Fruit fly (Drosophila melanogaster) whole organism, embryonic: Measurements from ENCODE around the gene wg.
A peak's percentile ranks its signal among the peaks of the same experiment; 100 is the strongest.

Experiments used
- Adf1 ChIP-seq: fragments of 200-800 bp; sonication (Bioruptor generic); IDR thresholded peaks from 2 replicates; pipeline ENCODE4 v1.3.6; 2022; ENCODE audit warnings: missing biosample characterization, missing genetic modification characterization
- Aef1 ChIP-seq: fragments of 200-800 bp; sonication (Bioruptor generic); IDR thresholded peaks from 3 replicates; pipeline ENCODE4 v1.3.6; 2022; ENCODE audit warnings: missing biosample characterization, missing genetic modification characterization
- B-H1 ChIP-seq: fragments of 200-800 bp; sonication (Bioruptor generic); IDR thresholded peaks from 3 replicates; pipeline ENCODE4 v1.3.6; 2022; ENCODE audit warnings: missing biosample characterization, missing genetic modification characterization
- BEAF-32 ChIP-seq: fragments of 200-800 bp; sonication (Bioruptor generic); optimal IDR thresholded peaks from 3 replicates; lab custom pipeline; 2017; ENCODE audit warnings: missing biosample characterization, missing genetic modification characterization, mild to moderate bottlenecking, moderate library complexity, missing genetic modification reagents
- Blimp-1 ChIP-seq: fragments of 200-800 bp; sonication (Bioruptor generic); optimal IDR thresholded peaks from 3 replicates; lab custom pipeline; 2018; ENCODE audit warnings: missing biosample characterization, missing genetic modification characterization, mild to moderate bottlenecking, moderate library complexity, missing genetic modification reagents
- CG10462 ChIP-seq: fragments of 200-800 bp; sonication (Bioruptor generic); optimal IDR thresholded peaks from 2 replicates; lab custom pipeline; 2016; ENCODE audit warnings: missing biosample characterization, missing genetic modification characterization
- CG10565 ChIP-seq: fragments of 200-800 bp; sonication (Bioruptor generic); optimal IDR thresholded peaks from 3 replicates; lab custom pipeline; 2016; ENCODE audit warnings: missing biosample characterization, mild to moderate bottlenecking, missing genetic modification characterization
- CG11247 ChIP-seq: fragments of 200-800 bp; sonication (Bioruptor generic); IDR thresholded peaks from 2 replicates; pipeline ENCODE4 v1.3.6; 2022; ENCODE audit warnings: missing biosample characterization, missing genetic modification characterization
- CG11398 ChIP-seq: fragments of 200-800 bp; sonication (Bioruptor generic); optimal IDR thresholded peaks from 2 replicates; lab custom pipeline; 2016; ENCODE audit warnings: missing biosample characterization, missing genetic modification characterization
- CG12155 ChIP-seq: fragments of 200-800 bp; sonication (Bioruptor generic); optimal IDR thresholded peaks from 3 replicates; lab custom pipeline; 2016; ENCODE audit warnings: missing biosample characterization, missing genetic modification characterization
- CG13287 ChIP-seq: fragments of 200-800 bp; sonication (Bioruptor generic); IDR thresholded peaks from 2 replicates; pipeline ENCODE4 v1.3.6; 2022; ENCODE audit warnings: missing biosample characterization, missing genetic modification characterization; ENCODE audit not compliant: partially characterized antibody
- CG13775 ChIP-seq: fragments of 200-800 bp; sonication (Bioruptor generic); optimal IDR thresholded peaks from 3 replicates; lab custom pipeline; 2017; ENCODE audit warnings: missing biosample characterization, mild to moderate bottlenecking, missing genetic modification characterization
- CG14860 ChIP-seq: fragments of 200-800 bp; sonication (Bioruptor generic); IDR thresholded peaks from 3 replicates; pipeline ENCODE4 v1.3.6; 2022; ENCODE audit warnings: missing biosample characterization, missing genetic modification characterization; ENCODE audit not compliant: partially characterized antibody
- CG1529 ChIP-seq: fragments of 200-800 bp; sonication (Bioruptor generic); optimal IDR thresholded peaks from 3 replicates; lab custom pipeline; 2018; ENCODE audit warnings: missing biosample characterization, missing genetic modification characterization
- CG16779 ChIP-seq: fragments of 200-800 bp; sonication (Bioruptor generic); IDR thresholded peaks from 2 replicates; pipeline ENCODE4 v1.3.6; 2022; ENCODE audit warnings: missing biosample characterization, missing genetic modification characterization
- CG18599 ChIP-seq: fragments of 200-800 bp; sonication (Bioruptor generic); optimal IDR thresholded peaks from 3 replicates; lab custom pipeline; 2017; ENCODE audit warnings: missing biosample characterization, missing genetic modification characterization, mild to moderate bottlenecking, moderate library complexity, missing genetic modification reagents
- CG3726 ChIP-seq: fragments of 200-800 bp; sonication (Bioruptor generic); IDR thresholded peaks from 3 replicates; pipeline ENCODE4, ENCODE4 v1.3.6; 2022; ENCODE audit warnings: missing biosample characterization, missing genetic modification characterization
- CG3995 ChIP-seq: fragments of 200-800 bp; sonication (Bioruptor generic); optimal IDR thresholded peaks from 3 replicates; lab custom pipeline; 2016; ENCODE audit warnings: missing biosample characterization, missing genetic modification characterization
- CG4707 ChIP-seq: fragments of 200-800 bp; sonication (Bioruptor generic); optimal IDR thresholded peaks from 2 replicates; lab custom pipeline; 2018; ENCODE audit warnings: missing biosample characterization, mild to moderate bottlenecking, missing genetic modification characterization, moderate library complexity
- CG6175 ChIP-seq: fragments of 200-800 bp; sonication (Bioruptor generic); IDR thresholded peaks from 3 replicates; pipeline ENCODE4 v1.3.6; 2022; ENCODE audit warnings: missing biosample characterization, missing genetic modification characterization
- CG6765 ChIP-seq: fragments of 200-800 bp; sonication (Bioruptor generic); optimal IDR thresholded peaks from 3 replicates; lab custom pipeline; 2017; ENCODE audit warnings: missing biosample characterization, mild to moderate bottlenecking, missing genetic modification characterization
- CG7556 ChIP-seq: fragments of 200-800 bp; sonication (Bioruptor generic); optimal IDR thresholded peaks from 2 replicates; lab custom pipeline; 2017; ENCODE audit warnings: missing biosample characterization, mild to moderate bottlenecking, missing genetic modification characterization
- CG7987 ChIP-seq: fragments of 200-800 bp; sonication (Bioruptor generic); optimal IDR thresholded peaks from 2 replicates; lab custom pipeline; 2018; ENCODE audit warnings: missing biosample characterization, mild to moderate bottlenecking, missing genetic modification characterization, moderate library complexity
- CG8924 ChIP-seq: fragments of 200-800 bp; optimal IDR thresholded peaks from 3 replicates; lab custom pipeline; 2019; ENCODE audit warnings: missing biosample characterization, mild to moderate bottlenecking, missing genetic modification characterization, moderate library complexity
- CG9609 ChIP-seq: fragments of 200-800 bp; sonication (Bioruptor generic); optimal IDR thresholded peaks from 3 replicates; lab custom pipeline; 2016; ENCODE audit warnings: missing biosample characterization, missing genetic modification characterization
- CG9876 ChIP-seq: fragments of 200-800 bp; sonication (Bioruptor generic); optimal IDR thresholded peaks from 2 replicates; lab custom pipeline; 2016; ENCODE audit warnings: missing biosample characterization, missing genetic modification characterization
- CHES-1-like ChIP-seq: fragments of 200-800 bp; sonication (Bioruptor generic); optimal IDR thresholded peaks from 2 replicates; lab custom pipeline; 2016; ENCODE audit warnings: missing biosample characterization, missing genetic modification characterization
- Fer1 ChIP-seq: fragments of 200-800 bp; sonication (Bioruptor generic); optimal IDR thresholded peaks from 2 replicates; lab custom pipeline; 2017; ENCODE audit warnings: missing biosample characterization, mild to moderate bottlenecking, missing genetic modification characterization
- HmgZ ChIP-seq: fragments of 200-800 bp; sonication (Bioruptor generic); optimal IDR thresholded peaks from 2 replicates; lab custom pipeline; 2018; ENCODE audit warnings: missing biosample characterization, mild to moderate bottlenecking, missing genetic modification characterization
- MESR4 ChIP-seq: fragments of 200-800 bp; sonication (Bioruptor generic); optimal IDR thresholded peaks from 2 replicates; lab custom pipeline; 2018; ENCODE audit warnings: missing biosample characterization, mild to moderate bottlenecking, missing genetic modification characterization, moderate library complexity
- NK7.1 ChIP-seq: fragments of 200-800 bp; sonication (Bioruptor generic); optimal IDR thresholded peaks from 3 replicates; lab custom pipeline; 2016; ENCODE audit warnings: missing biosample characterization, missing genetic modification characterization
- Nf-YC ChIP-seq: fragments of 200-800 bp; optimal IDR thresholded peaks from 3 replicates; lab custom pipeline; 2019; ENCODE audit warnings: missing biosample characterization, mild to moderate bottlenecking, missing genetic modification characterization, moderate library complexity
- Opbp ChIP-seq: fragments of 200-800 bp; sonication (Bioruptor generic); IDR thresholded peaks from 3 replicates; pipeline ENCODE4 v1.3.6; 2022; ENCODE audit warnings: missing biosample characterization, missing genetic modification characterization; ENCODE audit not compliant: partially characterized antibody
- Pdp1 ChIP-seq, 2 experiments: fragments of 200-800 bp; sonication (Bioruptor generic); optimal IDR thresholded peaks; 3 replicates each; lab custom pipeline; 2016; ENCODE audit warnings: missing biosample characterization in 2 of 2, missing genetic modification characterization in 2 of 2, mild to moderate bottlenecking in 1 of 2, moderate library complexity in 1 of 2
- amos ChIP-seq: fragments of 200-800 bp; sonication (Bioruptor generic); IDR thresholded peaks from 2 replicates; pipeline ENCODE4 v1.3.6; 2022; ENCODE audit warnings: missing biosample characterization, missing genetic modification characterization; ENCODE audit not compliant: partially characterized antibody
- ash1 ChIP-seq: fragments of 200-800 bp; sonication (Bioruptor generic); optimal IDR thresholded peaks from 2 replicates; lab custom pipeline; 2018; ENCODE audit warnings: missing biosample characterization, mild to moderate bottlenecking, missing genetic modification characterization
- bowl ChIP-seq: fragments of 200-800 bp; sonication (Bioruptor generic); IDR thresholded peaks from 2 replicates; pipeline ENCODE4 v1.3.6; 2022; ENCODE audit warnings: missing biosample characterization, missing genetic modification characterization
- danr ChIP-seq: fragments of 200-800 bp; sonication (Bioruptor generic); IDR thresholded peaks from 2 replicates; pipeline ENCODE4 v1.3.6; 2022; ENCODE audit warnings: missing biosample characterization, missing genetic modification characterization
- ems ChIP-seq: fragments of 200-800 bp; sonication (Bioruptor generic); optimal IDR thresholded peaks from 3 replicates; lab custom pipeline; 2016; ENCODE audit warnings: missing biosample characterization, missing genetic modification characterization
- esg ChIP-seq: fragments of 200-800 bp; sonication (Bioruptor generic); conservative IDR thresholded peaks from 2 replicates; pipeline ENCODE4 v1.3.6; 2022; ENCODE audit warnings: missing biosample characterization, missing genetic modification characterization
- ewg ChIP-seq: fragments of 200-800 bp; sonication (Bioruptor generic); optimal IDR thresholded peaks from 3 replicates; lab custom pipeline; 2017; ENCODE audit warnings: mild to moderate bottlenecking, missing biosample characterization, missing genetic modification reagents, missing genetic modification characterization
- fd96Cb ChIP-seq: fragments of 200-800 bp; sonication (Bioruptor generic); optimal IDR thresholded peaks from 2 replicates; lab custom pipeline; 2018; ENCODE audit warnings: missing biosample characterization, mild to moderate bottlenecking, missing genetic modification characterization, moderate library complexity
- ind ChIP-seq: fragments of 200-800 bp; sonication (Bioruptor generic); optimal IDR thresholded peaks from 3 replicates; lab custom pipeline; 2016; ENCODE audit warnings: missing biosample characterization, missing genetic modification characterization
- klu ChIP-seq: fragments of 200-800 bp; sonication (Bioruptor generic); IDR thresholded peaks from 2 replicates; pipeline ENCODE4 v1.3.6; 2022; ENCODE audit warnings: missing biosample characterization, missing genetic modification characterization
- lov ChIP-seq, 2 experiments: fragments of 200-800 bp in 1 of 2; fragments of >200 bp in 1 of 2; sonication (Bioruptor generic) in 1 of 2; IDR thresholded peaks in 1 of 2; optimal IDR thresholded peaks in 1 of 2; 2 replicates in 1 of 2; 3 replicates in 1 of 2; pipeline versions ENCODE4 v1.3.6 to Lab custom; 2017 to 2022; ENCODE audit warnings: missing biosample characterization in 1 of 2, missing genetic modification characterization in 1 of 2
- oc ChIP-seq: fragments of 200-800 bp; sonication (Bioruptor generic); optimal IDR thresholded peaks from 2 replicates; lab custom pipeline; 2018; ENCODE audit warnings: missing biosample characterization, mild to moderate bottlenecking, missing genetic modification characterization, moderate library complexity
- otp ChIP-seq: fragments of 200-800 bp; sonication (Bioruptor generic); IDR thresholded peaks from 3 replicates; pipeline ENCODE4, ENCODE4 v1.3.6; 2022; ENCODE audit warnings: missing biosample characterization, missing genetic modification characterization
- pho ChIP-seq: fragments of 200-800 bp; sonication (Bioruptor generic); optimal IDR thresholded peaks from 2 replicates; lab custom pipeline; 2016; ENCODE audit warnings: missing biosample characterization, missing genetic modification characterization
- pros ChIP-seq: fragments of 200-800 bp; sonication (Bioruptor generic); optimal IDR thresholded peaks from 3 replicates; lab custom pipeline; 2019; ENCODE audit warnings: missing biosample characterization, mild to moderate bottlenecking, missing genetic modification characterization, moderate library complexity
- vnd ChIP-seq: fragments of 200-800 bp; sonication (Bioruptor generic); IDR thresholded peaks from 3 replicates; pipeline ENCODE4 v1.3.6; 2022; ENCODE audit warnings: missing biosample characterization, missing genetic modification characterization; ENCODE audit not compliant: partially characterized antibody

Gene wg

DNA sequence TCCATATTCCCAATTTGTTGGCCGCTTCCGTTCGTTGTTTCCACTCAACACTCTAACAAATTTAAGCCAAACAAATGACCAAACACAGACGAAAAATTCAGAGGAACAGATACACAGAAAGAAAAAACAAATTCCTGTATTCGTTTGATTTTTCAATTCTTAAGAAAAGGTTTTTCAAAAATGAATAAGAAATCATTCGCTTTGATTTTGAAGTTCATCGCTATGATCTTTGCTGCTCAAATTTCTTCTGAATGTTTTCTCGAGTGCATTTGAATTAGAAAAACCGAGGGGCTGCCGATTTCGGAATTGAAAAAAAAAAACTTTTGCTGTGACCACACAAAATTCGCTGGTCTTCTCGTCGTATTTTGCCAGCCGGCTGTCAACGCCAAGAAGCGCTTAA lies 41.0 kb upstream of the wg start (continued):
- TF ChIP-seq HmgZ = no peak
- no peak for TF ChIP-seq CG6175 (GFP tag; lab: Robert Waterston, UW)
- TF ChIP-seq Nf-YC (tag; lab: Kevin White, UChicago) = no peak
- TF ChIP-seq NK7.1 (GFP tag; lab: Kevin White, UChicago) = no peak
- no peak for TF ChIP-seq oc (tag; lab: Kevin White, UChicago)
- TF ChIP-seq ind (GFP tag; lab: Kevin White, UChicago) = peak; percentile 11
- no peak for TF ChIP-seq danr (GFP tag; lab: Robert Waterston, UW)
- no peak for TF ChIP-seq CG16779 (GFP tag; lab: Robert Waterston, UW)
- TF ChIP-seq CHES-1-like = no peak
- no peak for TF ChIP-seq CG10565
- no peak for TF ChIP-seq CG14860 (GFP tag; lab: Robert Waterston, UW)
- no peak for TF ChIP-seq CG6765 (GFP tag; lab: Kevin White, UChicago)
- TF ChIP-seq CG13775 (GFP tag; lab: Kevin White, UChicago) = no peak
- TF ChIP-seq pho (GFP tag; lab: Kevin White, UChicago) = no peak
- TF ChIP-seq CG13287 (GFP tag; lab: Robert Waterston, UW) = no peak
- no peak for TF ChIP-seq vnd (GFP tag; lab: Robert Waterston, UW)
- TF ChIP-seq amos (GFP tag; lab: Robert Waterston, UW) = no peak
- TF ChIP-seq CG11247 (GFP tag; lab: Robert Waterston, UW) = no peak
- peak; percentile 17 for TF ChIP-seq CG7556
- no peak for TF ChIP-seq CG18599
- TF ChIP-seq CG11398 = no peak
- no peak for TF ChIP-seq CG9876 (GFP tag; lab: Kevin White, UChicago)
- peak; percentile 42 for TF ChIP-seq fd96Cb
- TF ChIP-seq CG10462 (GFP tag; lab: Kevin White, UChicago) = peak; percentile 7
- TF ChIP-seq CG1529 (GFP tag; lab: Kevin White, UChicago) = no peak
- TF ChIP-seq ash1 (GFP tag; lab: Kevin White, UChicago) = no peak
- no peak for TF ChIP-seq bowl (GFP tag; lab: Robert Waterston, UW)
- TF ChIP-seq ems = no peak
- TF ChIP-seq lov (optimal IDR thresholded peaks at IDR 0.05; lab: Kevin White, UChicago) = no peak
- TF ChIP-seq lov (GFP tag; IDR thresholded peaks at IDR 0.05; lab: Robert Waterston, UW) = no peak
- TF ChIP-seq Opbp (GFP tag; lab: Robert Waterston, UW) = no peak
- no peak for TF ChIP-seq B-H1 (GFP tag; lab: Robert Waterston, UW)
- no peak for TF ChIP-seq CG7987 (GFP tag; lab: Kevin White, UChicago)
- TF ChIP-seq CG9609 = no peak
- no peak for TF ChIP-seq BEAF-32 (GFP tag; lab: Kevin White, UChicago)
- TF ChIP-seq Pdp1 (GFP tag; optimal IDR thresholded peaks at IDR 0.05; lab: Kevin White, UChicago) = no peak
- TF ChIP-seq MESR4 (GFP tag; lab: Kevin White, UChicago) = no peak
- TF ChIP-seq otp (GFP tag; lab: Robert Waterston, UW) = no peak
- no peak for TF ChIP-seq CG3995 (GFP tag; lab: Kevin White, UChicago)
- peak; percentile 9 for TF ChIP-seq CG8924 (tag; lab: Kevin White, UChicago)
- TF ChIP-seq Fer1 (GFP tag; lab: Kevin White, UChicago) = no peak
- no peak for TF ChIP-seq Adf1 (GFP tag; lab: Robert Waterston, UW)
- peak; percentile 67 for TF ChIP-seq Blimp-1 (GFP tag; lab: Kevin White, UChicago)
- TF ChIP-seq esg (GFP tag; lab: Robert Waterston, UW) = peak; percentile 48; the same call in 1 of the 2 replicates
- no peak for TF ChIP-seq CG4707 (GFP tag; lab: Kevin White, UChicago)
- TF ChIP-seq Aef1 (GFP tag; lab: Robert Waterston, UW) = no peak
- no peak for TF ChIP-seq klu (GFP tag; lab: Robert Waterston, UW)
- no peak for TF ChIP-seq pros (GFP tag; lab: Kevin White, UChicago)
- TF ChIP-seq CG3726 (GFP tag; lab: Robert Waterston, UW) = no peak
- TF ChIP-seq CG12155 (GFP tag; lab: Kevin White, UChicago) = no peak
- TF ChIP-seq ewg (GFP tag; lab: Kevin White, UChicago) = no peak
